ENCODE assay signal across 1 worm cellular context in the genomic region with DNA sequence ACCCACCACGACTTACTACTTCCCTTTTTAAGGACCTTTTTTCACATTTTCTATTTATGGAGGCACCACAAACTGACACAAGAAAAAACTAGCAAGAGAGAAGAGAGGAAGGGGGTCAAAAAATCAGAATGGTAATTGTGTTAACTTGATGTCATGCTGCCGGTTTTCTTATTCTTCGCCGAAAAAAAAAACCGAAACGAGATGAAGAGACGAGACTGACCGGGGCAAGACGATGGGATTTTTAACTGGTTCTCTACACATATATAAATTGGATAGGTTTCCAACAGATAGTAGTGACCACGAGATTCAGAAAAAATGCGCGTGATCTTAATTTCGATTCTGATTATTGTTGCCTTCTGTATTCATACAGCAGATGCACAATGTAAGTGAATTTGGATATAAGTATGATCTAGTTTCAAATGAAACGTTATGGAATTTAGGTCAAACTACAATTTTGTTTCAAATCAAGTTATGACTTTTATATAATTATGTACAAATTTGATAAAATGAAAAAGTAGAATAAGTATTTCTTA.
TF ChIP-seq lines count a peak whose summit lies in the region.

Gene Y43C5A.3 (plus strand): TSS at position 256 of the 533 bp plus-strand sequence.

TF ChIP-seq in whole organism, L1 larva, 84 proteins besides CTCF, POLR2A, EP300 and RAD21 (continued from another document):
- TF ChIP-seq efl-1 (optimal IDR thresholded peaks at IDR 0.05; lab: Kevin White, UChicago) (no peak), efl-1 (GFP tag; optimal IDR thresholded peaks at IDR 0.05 in 1 of 2; lab: Kevin White, UChicago) (peak in 1 of 2 experiments; percentile 82), mep-1 (tag; optimal IDR thresholded peaks at IDR 0.05; lab: Kevin White, UChicago) (no peak), elt-3 (tag; optimal IDR thresholded peaks at IDR 0.05; lab: Kevin White, UChicago) (peak in 1 of 6 experiments; percentile 67), egl-27 (tag; optimal IDR thresholded peaks at IDR 0.05; lab: Kevin White, UChicago) (no peak), ceh-82 (tag; optimal IDR thresholded peaks at IDR 0.05; lab: Kevin White, UChicago) (no peak), fos-1 (tag; optimal IDR thresholded peaks at IDR 0.05; lab: Kevin White, UChicago) (no peak), hlh-17 (GFP tag; optimal IDR thresholded peaks at IDR 0.05; lab: Kevin White, UChicago; ENCODE audit: borderline replicate concordance) (no peak), irx-1 (tag; optimal IDR thresholded peaks at IDR 0.05; lab: Kevin White, UChicago) (no peak), ces-1 (GFP tag; optimal IDR thresholded peaks at IDR 0.05; lab: Kevin White, UChicago) (no peak), lsy-2 (tag; optimal IDR thresholded peaks at IDR 0.05; lab: Kevin White, UChicago) (no peak), ama-1 (optimal IDR thresholded peaks at IDR 0.05; lab: Kevin White, UChicago) (no peak), isw-1 (GFP tag; IDR thresholded peaks at IDR 0.05; lab: Robert Waterston, UW) (no peak), sup-37 (GFP tag; optimal IDR thresholded peaks at IDR 0.05; lab: Kevin White, UChicago) (no peak), sptf-1 (tag; optimal IDR thresholded peaks at IDR 0.05; lab: Kevin White, UChicago) (no peak), ets-5 (GFP tag; IDR thresholded peaks at IDR 0.05; lab: Robert Waterston, UW) (no peak), unc-98 (GFP tag; IDR thresholded peaks at IDR 0.05; lab: Robert Waterston, UW) (no peak), swsn-7 (tag; optimal IDR thresholded peaks at IDR 0.05; lab: Kevin White, UChicago) (no peak), pqm-1 (tag; optimal IDR thresholded peaks at IDR 0.05; lab: Kevin White, UChicago) (no peak), tlp-1 (tag; optimal IDR thresholded peaks at IDR 0.05; lab: Kevin White, UChicago) (no peak), mdl-1 (tag; optimal IDR thresholded peaks at IDR 0.05; lab: Kevin White, UChicago) (peak in 1 of 2 experiments; percentile 4), blmp-1 (tag; optimal IDR thresholded peaks at IDR 0.05; lab: Kevin White, UChicago) (peak; percentile 69), snpc-4 (tag; optimal IDR thresholded peaks at IDR 0.05; lab: Kevin White, UChicago) (no peak), grh-1 (GFP tag; IDR thresholded peaks at IDR 0.05; lab: Robert Waterston, UW) (no peak), hlh-4 (tag; optimal IDR thresholded peaks at IDR 0.05; lab: Kevin White, UChicago) (no peak), ceh-8 (GFP tag; optimal IDR thresholded peaks at IDR 0.05; lab: Kevin White, UChicago) (no peak), fkh-8 (tag; optimal IDR thresholded peaks at IDR 0.05; lab: Kevin White, UChicago) (no peak), nhr-47 (tag; optimal IDR thresholded peaks at IDR 0.05; lab: Kevin White, UChicago) (peak; percentile 18), nhr-237 (tag; optimal IDR thresholded peaks at IDR 0.05; lab: Kevin White, UChicago) (no peak), aha-1 (tag; optimal IDR thresholded peaks at IDR 0.05; lab: Kevin White, UChicago) (no peak), nhr-84 (tag; optimal IDR thresholded peaks at IDR 0.05; lab: Kevin White, UChicago) (no peak), elt-2 (tag; optimal IDR thresholded peaks at IDR 0.05; lab: Kevin White, UChicago) (no peak), skn-1 (tag; optimal IDR thresholded peaks at IDR 0.05; lab: Kevin White, UChicago) (no peak), nhr-76 (tag; optimal IDR thresholded peaks at IDR 0.05; lab: Kevin White, UChicago) (no peak), unc-86 (tag; optimal IDR thresholded peaks at IDR 0.05; lab: Kevin White, UChicago) (no peak), mab-9 (GFP tag; IDR thresholded peaks at IDR 0.05; lab: Robert Waterston, UW) (no peak), hpl-2 (GFP tag; optimal IDR thresholded peaks at IDR 0.05; lab: Kevin White, UChicago) (no peak), fkh-4 (tag; optimal IDR thresholded peaks at IDR 0.05; lab: Kevin White, UChicago; ENCODE audit: borderline replicate concordance) (no peak), dsc-1 (tag; optimal IDR thresholded peaks at IDR 0.05; lab: Kevin White, UChicago) (no peak), lin-35 (GFP tag; optimal IDR thresholded peaks at IDR 0.05; lab: Kevin White, UChicago) (peak in 1 of 2 experiments; percentile 28), nhr-90 (tag; optimal IDR thresholded peaks at IDR 0.05; lab: Kevin White, UChicago; ENCODE audit: poor library complexity) (no peak), ztf-11 (tag; optimal IDR thresholded peaks at IDR 0.05; lab: Kevin White, UChicago) (no peak), nhr-77 (tag; optimal IDR thresholded peaks at IDR 0.05; lab: Kevin White, UChicago) (no peak), zag-1 (tag; optimal IDR thresholded peaks at IDR 0.05; lab: Kevin White, UChicago) (no peak), F16B12.6 (tag; optimal IDR thresholded peaks at IDR 0.05; lab: Kevin White, UChicago) (no peak), C16A3.4 (tag; optimal IDR thresholded peaks at IDR 0.05; lab: Kevin White, UChicago) (no peak), pag-3 (tag; optimal IDR thresholded peaks at IDR 0.05; lab: Kevin White, UChicago; ENCODE audit: borderline replicate concordance, insufficient read depth) (no peak), lin-39 (tag; optimal IDR thresholded peaks at IDR 0.05; lab: Kevin White, UChicago) (no peak)
TF ChIP-seq in whole organism, L1 larva: peak in this region for 12.
